Fruit fly (Drosophila melanogaster): Measurements from ENCODE around the gene HLH4C.

HLH4C gene

DNA sequence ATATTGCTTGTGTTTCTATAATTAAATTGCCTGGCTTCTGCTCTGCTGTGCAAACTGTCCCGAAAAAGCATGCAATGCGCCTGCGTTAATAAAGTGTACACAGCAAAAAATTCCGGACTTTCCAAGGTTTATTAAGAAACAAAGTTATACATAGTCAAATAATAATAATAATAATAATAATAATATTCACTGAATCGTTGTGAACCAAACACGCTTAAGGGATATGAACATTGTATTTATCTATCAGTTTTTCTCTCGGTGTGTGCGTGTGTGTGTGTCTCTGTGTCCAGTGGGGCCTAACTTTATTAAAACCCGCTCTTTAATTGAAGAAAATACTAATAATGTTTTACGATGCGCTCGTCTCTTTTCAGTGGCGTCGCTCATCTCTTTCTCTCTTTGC, 44.0 kb upstream of the HLH4C start (continued):
- TF ChIP-seq CG33557 (GFP tag; optimal IDR thresholded peaks at IDR 0.05) (no peak), ato (GFP tag; IDR thresholded peaks at IDR 0.05; ENCODE audit: partially characterized antibody) (no peak), CG4282 (GFP tag; optimal IDR thresholded peaks at IDR 0.05) (no peak), salm (tag; optimal IDR thresholded peaks at IDR 0.05) (no peak), pzg (GFP tag; optimal IDR thresholded peaks at IDR 0.05) (no peak), CG10654 (GFP tag; optimal IDR thresholded peaks at IDR 0.05) (no peak), sim (GFP tag; IDR thresholded peaks at IDR 0.05) (no peak), bbx (GFP tag; IDR thresholded peaks at IDR 0.05; ENCODE audit: partially characterized antibody) (no peak), stc (GFP tag; IDR thresholded peaks at IDR 0.05) (no peak), CG12219 (GFP tag; optimal IDR thresholded peaks at IDR 0.05) (no peak), danr (GFP tag; IDR thresholded peaks at IDR 0.05) (no peak), zfh2 (GFP tag; optimal IDR thresholded peaks at IDR 0.05) (no peak), sr (GFP tag; IDR thresholded peaks at IDR 0.05) (no peak), aop (GFP tag; IDR thresholded peaks at IDR 0.05) (no peak), CG17328 (GFP tag; IDR thresholded peaks at IDR 0.05) (no peak), ase (GFP tag; IDR thresholded peaks at IDR 0.05) (no peak), fd96Cb (tag; optimal IDR thresholded peaks at IDR 0.05) (peak; percentile 15), HLH3B (GFP tag; IDR thresholded peaks at IDR 0.05) (no peak), Dp (GFP tag; optimal IDR thresholded peaks at IDR 0.05) (no peak), inv (GFP tag; IDR thresholded peaks at IDR 0.05; ENCODE audit: partially characterized antibody) (no peak), pnt (GFP tag; optimal IDR thresholded peaks at IDR 0.05) (no peak), CHES-1-like (GFP tag; optimal IDR thresholded peaks at IDR 0.05) (no peak), NfI (GFP tag; optimal IDR thresholded peaks at IDR 0.05) (peak; percentile 41), Antp (GFP tag; optimal IDR thresholded peaks at IDR 0.05) (no peak), Camta (GFP tag; optimal IDR thresholded peaks at IDR 0.05) (no peak), Xbp1 (GFP tag; optimal IDR thresholded peaks at IDR 0.05) (peak; percentile 32), Bgb (GFP tag; IDR thresholded peaks at IDR 0.05; ENCODE audit: partially characterized antibody) (no peak), CG8388 (GFP tag; optimal IDR thresholded peaks at IDR 0.05) (no peak), mam (GFP tag; optimal IDR thresholded peaks at IDR 0.05) (no peak), MESR4 (GFP tag; optimal IDR thresholded peaks at IDR 0.05) (no peak), lab (GFP tag; optimal IDR thresholded peaks at IDR 0.05) (peak; percentile 81), unc-4 (GFP tag; IDR thresholded peaks at IDR 0.05; ENCODE audit: partially characterized antibody) (no peak), CTCF (GFP tag; optimal IDR thresholded peaks at IDR 0.05) (no peak), CG2875 (GFP tag; optimal IDR thresholded peaks at IDR 0.05) (no peak), jumu (GFP tag; optimal IDR thresholded peaks at IDR 0.05) (no peak), yki (optimal IDR thresholded peaks at IDR 0.05) (no peak), Sox100B (GFP tag; optimal IDR thresholded peaks at IDR 0.05) (no peak), psq (GFP tag; optimal IDR thresholded peaks at IDR 0.05) (no peak), dati (GFP tag; IDR thresholded peaks at IDR 0.05) (no peak), h (optimal IDR thresholded peaks at IDR 0.05) (no peak), CG6791 (GFP tag; IDR thresholded peaks at IDR 0.05; ENCODE audit: partially characterized antibody) (no peak), Deaf1 (tag; optimal IDR thresholded peaks at IDR 0.05) (no peak), CG6654 (GFP tag; optimal IDR thresholded peaks at IDR 0.05) (no peak), CG17912 (GFP tag; optimal IDR thresholded peaks at IDR 0.05) (no peak), odd (GFP tag; optimal IDR thresholded peaks at IDR 0.05) (no peak), CrebB (tag; optimal IDR thresholded peaks at IDR 0.05) (no peak), ken (GFP tag; IDR thresholded peaks at IDR 0.05) (no peak), CG15601 (tag; optimal IDR thresholded peaks at IDR 0.05) (no peak), ewg (GFP tag; optimal IDR thresholded peaks at IDR 0.05) (peak; percentile 57), tio (GFP tag; optimal IDR thresholded peaks at IDR 0.05) (no peak), row (GFP tag; IDR thresholded peaks at IDR 0.05) (peak; percentile 59; the same call in 2 of the 3 replicates), CG11398 (GFP tag; optimal IDR thresholded peaks at IDR 0.05) (no peak), stwl (tag; optimal IDR thresholded peaks at IDR 0.05) (no peak)

Data from whole organism, embryonic.